In genomic region chr3R:25531905-25532387, dm6 we compare ENCODE assay signal across 3 fruit fly cellular contexts.
TF ChIP-seq lines count a peak whose summit lies in the region.

No protein-coding gene starts in this region.

TF ChIP-seq in whole organism, embryonic, 481 proteins besides CTCF, POLR2A, EP300 and RAD21 (continued from another document and continues in another):
- TF ChIP-seq Ada2b (GFP tag; IDR thresholded peaks at IDR 0.05; lab: Robert Waterston, UW) (peak; percentile 67), chinmo (GFP tag; IDR thresholded peaks at IDR 0.05; lab: Robert Waterston, UW; ENCODE audit: partially characterized antibody) (no peak), emc (GFP tag; optimal IDR thresholded peaks at IDR 0.05; lab: Kevin White, UChicago) (no peak), CG1024 (GFP tag; IDR thresholded peaks at IDR 0.05; lab: Robert Waterston, UW) (peak; percentile 52; the same call in 1 of the 2 replicates), dysf (GFP tag; IDR thresholded peaks at IDR 0.05; lab: Robert Waterston, UW) (peak; percentile 71), pfk (GFP tag; optimal IDR thresholded peaks at IDR 0.05; lab: Kevin White, UChicago) (no peak), CG11504 (tag; optimal IDR thresholded peaks at IDR 0.05; lab: Kevin White, UChicago) (peak; percentile 38), Spps (tag; optimal IDR thresholded peaks at IDR 0.05; lab: Kevin White, UChicago) (no peak), corto (GFP tag; optimal IDR thresholded peaks at IDR 0.05; lab: Kevin White, UChicago) (peak; percentile 20), CG14441 (GFP tag; IDR thresholded peaks at IDR 0.05; lab: Robert Waterston, UW) (peak; percentile 62), klu (GFP tag; IDR thresholded peaks at IDR 0.05; lab: Robert Waterston, UW) (peak; percentile 59), CG2199 (GFP tag; IDR thresholded peaks at IDR 0.05; lab: Robert Waterston, UW) (no peak), CG13287 (GFP tag; IDR thresholded peaks at IDR 0.05; lab: Robert Waterston, UW; ENCODE audit: partially characterized antibody) (no peak), CG2678 (tag; optimal IDR thresholded peaks at IDR 0.05; lab: Kevin White, UChicago) (peak; percentile 21), otp (GFP tag; IDR thresholded peaks at IDR 0.05; lab: Robert Waterston, UW) (0 out of 3 replicates have a peak, but pooled peaks have one; percentile 40), Sry-δ (GFP tag; optimal IDR thresholded peaks at IDR 0.05; lab: Kevin White, UChicago) (peak; percentile 5), CG4360 (GFP tag; IDR thresholded peaks at IDR 0.05; lab: Robert Waterston, UW) (peak; percentile 49; the same call in 1 of the 2 replicates), pb (GFP tag; optimal IDR thresholded peaks at IDR 0.05; lab: Kevin White, UChicago) (peak; percentile 8), CG15514 (GFP tag; optimal IDR thresholded peaks at IDR 0.05; lab: Kevin White, UChicago) (peak; percentile 11), prd (optimal IDR thresholded peaks at IDR 0.05; lab: Kevin White, UChicago) (no peak), prd (GFP tag; IDR thresholded peaks at IDR 0.05; lab: Robert Waterston, UW) (peak; percentile 70; the same call in 2 of the 3 replicates), Abd-B (GFP tag; optimal IDR thresholded peaks at IDR 0.05; lab: Kevin White, UChicago) (peak; percentile 13), Oli (tag; optimal IDR thresholded peaks at IDR 0.05; lab: Kevin White, UChicago) (peak; percentile 25), CG9932 (GFP tag; IDR thresholded peaks at IDR 0.05; lab: Robert Waterston, UW) (peak; percentile 27; the same call in 1 of the 2 replicates), HLH3B (GFP tag; IDR thresholded peaks at IDR 0.05; lab: Robert Waterston, UW) (0 out of 2 replicates have a peak, but pooled peaks have one; percentile 17), pnt (GFP tag; optimal IDR thresholded peaks at IDR 0.05; lab: Kevin White, UChicago) (peak; percentile 39), CG8359 (GFP tag; optimal IDR thresholded peaks at IDR 0.05; lab: Kevin White, UChicago; ENCODE audit: borderline replicate concordance) (no peak), exex (tag; optimal IDR thresholded peaks at IDR 0.05; lab: Kevin White, UChicago) (no peak), tgo (GFP tag; IDR thresholded peaks at IDR 0.05; lab: Robert Waterston, UW) (peak; percentile 51; the same call in 1 of the 3 replicates), gsb (GFP tag; IDR thresholded peaks at IDR 0.05; lab: Robert Waterston, UW) (0 out of 2 replicates have a peak, but pooled peaks have one; percentile 11), gem (tag; optimal IDR thresholded peaks at IDR 0.05; lab: Kevin White, UChicago) (peak; percentile 49), CG15073 (GFP tag; optimal IDR thresholded peaks at IDR 0.05; lab: Kevin White, UChicago) (no peak), danr (GFP tag; IDR thresholded peaks at IDR 0.05; lab: Robert Waterston, UW) (0 out of 2 replicates have a peak, but pooled peaks have one; percentile 7), Camta (GFP tag; optimal IDR thresholded peaks at IDR 0.05; lab: Kevin White, UChicago) (no peak), CG15269 (tag; optimal IDR thresholded peaks at IDR 0.05; lab: Kevin White, UChicago) (peak; percentile 23), Ssrp (tag; optimal IDR thresholded peaks at IDR 0.05; lab: Kevin White, UChicago) (peak; percentile 13), CG8944 (GFP tag; optimal IDR thresholded peaks at IDR 0.05; lab: Kevin White, UChicago) (peak; percentile 15), CG7372 (GFP tag; IDR thresholded peaks at IDR 0.05; lab: Robert Waterston, UW) (peak; percentile 50; the same call in 1 of the 2 replicates), lbe (GFP tag; optimal IDR thresholded peaks at IDR 0.05; lab: Kevin White, UChicago) (no peak), CG3281 (GFP tag; optimal IDR thresholded peaks at IDR 0.05; lab: Kevin White, UChicago) (no peak), ci (GFP tag; IDR thresholded peaks at IDR 0.05; lab: Robert Waterston, UW) (peak; percentile 73), CoRest (tag; optimal IDR thresholded peaks at IDR 0.05; lab: Kevin White, UChicago) (no peak)

TF ChIP-seq in whole organism, prepupa, 60 proteins besides CTCF, POLR2A, EP300 and RAD21 (continued from another document):
- TF ChIP-seq CG1621 (tag; optimal IDR thresholded peaks at IDR 0.05; lab: Kevin White, UChicago) (peak; percentile 77), CG15336 (GFP tag; IDR thresholded peaks at IDR 0.05; lab: Robert Waterston, UW) (peak; percentile 91), Met (GFP tag; optimal IDR thresholded peaks at IDR 0.05; lab: Kevin White, UChicago) (peak; percentile 19), CG11902 (GFP tag; optimal IDR thresholded peaks at IDR 0.05; lab: Kevin White, UChicago) (peak; percentile 71), acj6 (GFP tag; optimal IDR thresholded peaks at IDR 0.05; lab: Kevin White, UChicago) (peak; percentile 74), CG32006 (GFP tag; optimal IDR thresholded peaks at IDR 0.05; lab: Kevin White, UChicago) (peak; percentile 86), cyc (GFP tag; optimal IDR thresholded peaks at IDR 0.05; lab: Kevin White, UChicago) (peak; percentile 59), fd59A (GFP tag; optimal IDR thresholded peaks at IDR 0.05; lab: Kevin White, UChicago) (peak; percentile 62), Smox (GFP tag; optimal IDR thresholded peaks at IDR 0.05; lab: Kevin White, UChicago) (no peak), fd85E (GFP tag; optimal IDR thresholded peaks at IDR 0.05; lab: Kevin White, UChicago) (peak; percentile 76), achi (GFP tag; optimal IDR thresholded peaks at IDR 0.05; lab: Kevin White, UChicago) (peak; percentile 83), CG4318 (GFP tag; optimal IDR thresholded peaks at IDR 0.05; lab: Kevin White, UChicago) (peak; percentile 72), CG7368 (GFP tag; optimal IDR thresholded peaks at IDR 0.05; lab: Kevin White, UChicago) (peak; percentile 78), pdm3 (GFP tag; optimal IDR thresholded peaks at IDR 0.05; lab: Kevin White, UChicago) (peak; percentile 86), salr (GFP tag; optimal IDR thresholded peaks at IDR 0.05; lab: Kevin White, UChicago) (peak; percentile 59 to 73), Hr38 (GFP tag; optimal IDR thresholded peaks at IDR 0.05; lab: Kevin White, UChicago) (no peak), Eip75B (GFP tag; optimal IDR thresholded peaks at IDR 0.05; lab: Kevin White, UChicago) (peak; percentile 86), CG6276 (GFP tag; optimal IDR thresholded peaks at IDR 0.05; lab: Kevin White, UChicago) (peak; percentile 77), esn (GFP tag; optimal IDR thresholded peaks at IDR 0.05; lab: Kevin White, UChicago) (peak; percentile 33), Hr4 (GFP tag; optimal IDR thresholded peaks at IDR 0.05; lab: Kevin White, UChicago) (peak; percentile 84), CG31627 (GFP tag; optimal IDR thresholded peaks at IDR 0.05; lab: Kevin White, UChicago) (peak; percentile 47), CG34406 (GFP tag; optimal IDR thresholded peaks at IDR 0.05; lab: Kevin White, UChicago) (peak; percentile 44), CG6854 (GFP tag; optimal IDR thresholded peaks at IDR 0.05; lab: Kevin White, UChicago) (no peak), CG8119 (GFP tag; IDR thresholded peaks at IDR 0.05; lab: Robert Waterston, UW) (peak; percentile 91), CG6163 (GFP tag; IDR thresholded peaks at IDR 0.05; lab: Robert Waterston, UW) (peak; percentile 94), CG8632 (GFP tag; optimal IDR thresholded peaks at IDR 0.05; lab: Kevin White, UChicago) (peak; percentile 54), CG6792 (GFP tag; optimal IDR thresholded peaks at IDR 0.05; lab: Kevin White, UChicago) (peak; percentile 80), ss (GFP tag; optimal IDR thresholded peaks at IDR 0.05; lab: Kevin White, UChicago) (peak; percentile 96 to 98), dac (GFP tag; optimal IDR thresholded peaks at IDR 0.05; lab: Kevin White, UChicago) (peak; percentile 82), CG8319 (GFP tag; optimal IDR thresholded peaks at IDR 0.05; lab: Kevin White, UChicago) (peak; percentile 46), CG3919 (GFP tag; optimal IDR thresholded peaks at IDR 0.05; lab: Kevin White, UChicago) (peak; percentile 91), dsx (GFP tag; optimal IDR thresholded peaks at IDR 0.05; lab: Kevin White, UChicago; ENCODE audit: poor library complexity, severe bottlenecking) (peak; percentile 78), eg (GFP tag; IDR thresholded peaks at IDR 0.05; lab: Robert Waterston, UW) (peak; percentile 92), Hr39 (GFP tag; optimal IDR thresholded peaks at IDR 0.05; lab: Kevin White, UChicago) (peak; percentile 51), CG11294 (GFP tag; IDR thresholded peaks at IDR 0.05; lab: Robert Waterston, UW) (peak; percentile 81), svp (GFP tag; lab: Kevin White, UChicago) (no peak), spab (GFP tag; optimal IDR thresholded peaks at IDR 0.05; lab: Kevin White, UChicago) (peak; percentile 83)

TF ChIP-seq in whole organism, wandering third instar larva, 38 proteins besides CTCF, POLR2A, EP300 and RAD21 (continued from another document):
- no peak for TF ChIP-seq Hr78 (GFP tag; optimal IDR thresholded peaks at IDR 0.05; lab: Kevin White, UChicago)
- TF ChIP-seq Abd-B (GFP tag; optimal IDR thresholded peaks at IDR 0.05; lab: Kevin White, UChicago): no peak
- no peak for TF ChIP-seq CrebA (GFP tag; optimal IDR thresholded peaks at IDR 0.05; lab: Kevin White, UChicago; ENCODE audit: borderline replicate concordance)
- TF ChIP-seq Sp1 (GFP tag; optimal IDR thresholded peaks at IDR 0.05; lab: Kevin White, UChicago): no peak
